Fruit fly (Drosophila melanogaster) whole organism, prepupa: Measurements from ENCODE around the gene CG1299.

Source experiments
- Blimp-1 ChIP-seq: fragments of 200-800 bp; sonication (Bioruptor generic); optimal IDR thresholded peaks from 3 replicates; lab custom pipeline; 2017; ENCODE audit warnings: missing biosample characterization, missing genetic modification characterization, mild to moderate bottlenecking, moderate library complexity, missing genetic modification reagents
- CG10631 ChIP-seq: fragments of 200-800 bp; sonication (Bioruptor generic); optimal IDR thresholded peaks from 2 replicates; lab custom pipeline; 2016; ENCODE audit warnings: missing biosample characterization, missing genetic modification characterization
- CG11294 ChIP-seq: fragments of 200-800 bp; sonication (Bioruptor generic); IDR thresholded peaks from 2 replicates; pipeline ENCODE4 v1.3.6; 2022; ENCODE audit warnings: missing biosample characterization, missing genetic modification characterization
- CG11762 ChIP-seq: fragments of 200-800 bp; sonication (Bioruptor generic); optimal IDR thresholded peaks from 3 replicates; lab custom pipeline; 2016; ENCODE audit warnings: missing biosample characterization, missing genetic modification characterization; ENCODE audit not compliant: insufficient read depth
- CG1621 ChIP-seq: fragments of 200-800 bp; sonication (Bioruptor generic); optimal IDR thresholded peaks from 3 replicates; lab custom pipeline; 2018; ENCODE audit warnings: missing biosample characterization, mild to moderate bottlenecking, missing genetic modification characterization
- CG16779 ChIP-seq: fragments of 200-800 bp; sonication (Bioruptor generic); optimal IDR thresholded peaks from 3 replicates; lab custom pipeline; 2017; ENCODE audit warnings: missing biosample characterization, mild to moderate bottlenecking, missing genetic modification characterization
- CG3032 ChIP-seq: fragments of 200-800 bp; optimal IDR thresholded peaks from 2 replicates; lab custom pipeline; 2019; ENCODE audit warnings: missing biosample characterization, mild to moderate bottlenecking, missing genetic modification characterization, moderate library complexity
- CG31627 ChIP-seq: fragments of 200-800 bp; sonication (Bioruptor generic); optimal IDR thresholded peaks from 3 replicates; lab custom pipeline; 2016; ENCODE audit warnings: missing biosample characterization, missing genetic modification characterization
- CG32006 ChIP-seq: fragments of 200-800 bp; sonication (Bioruptor generic); optimal IDR thresholded peaks from 3 replicates; lab custom pipeline; 2017; ENCODE audit warnings: missing biosample characterization, mild to moderate bottlenecking, missing genetic modification characterization
- CG34406 ChIP-seq: fragments of 200-800 bp; sonication (Bioruptor generic); optimal IDR thresholded peaks from 3 replicates; lab custom pipeline; 2016; ENCODE audit warnings: missing biosample characterization, missing genetic modification characterization
- CG3919 ChIP-seq: fragments of 200-800 bp; sonication (Bioruptor generic); optimal IDR thresholded peaks from 3 replicates; lab custom pipeline; 2016; ENCODE audit warnings: missing biosample characterization, missing genetic modification characterization
- CG4318 ChIP-seq: fragments of 200-800 bp; sonication (Bioruptor generic); optimal IDR thresholded peaks from 3 replicates; lab custom pipeline; 2017; ENCODE audit warnings: missing biosample characterization, mild to moderate bottlenecking, missing genetic modification characterization
- CG6163 ChIP-seq: fragments of 200-800 bp; sonication (Bioruptor generic); IDR thresholded peaks from 3 replicates; pipeline ENCODE4 v1.3.6; 2022; ENCODE audit warnings: missing biosample characterization, missing genetic modification characterization
- CG6276 ChIP-seq: fragments of 200-800 bp; sonication (Bioruptor generic); optimal IDR thresholded peaks from 2 replicates; lab custom pipeline; 2017; ENCODE audit warnings: missing biosample characterization, mild to moderate bottlenecking, missing genetic modification characterization
- CG6792 ChIP-seq: fragments of 200-800 bp; sonication (Bioruptor generic); optimal IDR thresholded peaks from 3 replicates; lab custom pipeline; 2016; ENCODE audit warnings: missing biosample characterization, missing genetic modification characterization
- CG6808 ChIP-seq: fragments of 200-800 bp; sonication (Bioruptor generic); optimal IDR thresholded peaks from 3 replicates; lab custom pipeline; 2017; ENCODE audit warnings: missing biosample characterization, missing genetic modification characterization, mild to moderate bottlenecking, moderate library complexity, missing genetic modification reagents
- CG6854 ChIP-seq: fragments of 200-800 bp; sonication (Bioruptor generic); optimal IDR thresholded peaks from 2 replicates; lab custom pipeline; 2017; ENCODE audit warnings: missing biosample characterization, mild to moderate bottlenecking, missing genetic modification characterization
- CG7368 ChIP-seq: fragments of 200-800 bp; sonication (Bioruptor generic); optimal IDR thresholded peaks from 3 replicates; lab custom pipeline; 2016; ENCODE audit warnings: missing biosample characterization, missing genetic modification characterization
- CG8119 ChIP-seq: fragments of 200-800 bp; sonication (Bioruptor generic); IDR thresholded peaks from 3 replicates; pipeline ENCODE4 v1.3.6; 2022; ENCODE audit warnings: missing biosample characterization, missing genetic modification characterization
- CG8319 ChIP-seq: fragments of 200-800 bp; sonication (Bioruptor generic); optimal IDR thresholded peaks from 3 replicates; lab custom pipeline; 2016; ENCODE audit warnings: missing biosample characterization, missing genetic modification characterization
- CG9139 ChIP-seq: fragments of 200-800 bp; sonication (Bioruptor generic); optimal IDR thresholded peaks from 3 replicates; lab custom pipeline; 2017; ENCODE audit warnings: missing biosample characterization, mild to moderate bottlenecking, missing genetic modification characterization
- Eip75B ChIP-seq: fragments of 200-800 bp; sonication (Bioruptor generic); optimal IDR thresholded peaks from 3 replicates; lab custom pipeline; 2016; ENCODE audit warnings: missing biosample characterization, missing genetic modification characterization
- Eip78C ChIP-seq: fragments of 200-800 bp; sonication (Bioruptor generic); peaks from one replicate; lab custom pipeline; 2016; ENCODE audit warnings: missing biosample characterization, missing genetic modification characterization
- Eip93F ChIP-seq: fragments of 200-800 bp; sonication (Bioruptor generic); optimal IDR thresholded peaks from 2 replicates; lab custom pipeline; 2016; ENCODE audit warnings: missing biosample characterization, mild to moderate bottlenecking, missing genetic modification characterization
- Ets21C ChIP-seq: fragments of 200-800 bp; sonication (Bioruptor generic); optimal IDR thresholded peaks from 3 replicates; lab custom pipeline; 2016; ENCODE audit warnings: missing biosample characterization, missing genetic modification characterization
- Ets96B ChIP-seq: fragments of 200-800 bp; optimal IDR thresholded peaks from 2 replicates; lab custom pipeline; 2019; ENCODE audit warnings: missing biosample characterization, mild to moderate bottlenecking, missing genetic modification characterization, moderate library complexity
- Gug ChIP-seq: fragments of 200-800 bp; sonication (Bioruptor generic); IDR thresholded peaks from 2 replicates; pipeline ENCODE4 v1.3.6; 2022; ENCODE audit warnings: missing biosample characterization, missing genetic modification characterization
- Hr38 ChIP-seq: sonication (Bioruptor generic); optimal IDR thresholded peaks from 2 replicates; lab custom pipeline; 2016; ENCODE audit warnings: missing biosample characterization, missing genetic modification characterization
- Hr39 ChIP-seq: fragments of 200-800 bp; sonication (Bioruptor generic); optimal IDR thresholded peaks from 2 replicates; lab custom pipeline; 2016; ENCODE audit warnings: missing biosample characterization, missing genetic modification characterization
- Lpt ChIP-seq: fragments of 200-800 bp; sonication (Bioruptor generic); optimal IDR thresholded peaks from 3 replicates; lab custom pipeline; 2016; ENCODE audit warnings: missing biosample characterization, missing genetic modification characterization
- OdsH ChIP-seq: fragments of 200-800 bp; sonication (Bioruptor generic); optimal IDR thresholded peaks from 3 replicates; lab custom pipeline; 2016; ENCODE audit warnings: missing biosample characterization, missing genetic modification characterization
- Smox ChIP-seq: fragments of 200-800 bp; sonication (Bioruptor generic); optimal IDR thresholded peaks from 3 replicates; lab custom pipeline; 2016; ENCODE audit warnings: missing biosample characterization, missing genetic modification characterization
- Sox102F ChIP-seq: fragments of 200-800 bp; sonication (Bioruptor generic); optimal IDR thresholded peaks from 2 replicates; lab custom pipeline; 2016; ENCODE audit warnings: missing biosample characterization, mild to moderate bottlenecking, missing genetic modification characterization
- achi ChIP-seq: fragments of 200-800 bp; sonication (Bioruptor generic); optimal IDR thresholded peaks from 3 replicates; lab custom pipeline; 2016; ENCODE audit warnings: missing biosample characterization, missing genetic modification characterization
- acj6 ChIP-seq: fragments of 200-800 bp; sonication (Bioruptor generic); optimal IDR thresholded peaks from 3 replicates; lab custom pipeline; 2016; ENCODE audit warnings: missing biosample characterization, missing genetic modification characterization
- cyc ChIP-seq: fragments of 200-800 bp; sonication (Bioruptor generic); optimal IDR thresholded peaks from 3 replicates; lab custom pipeline; 2016; ENCODE audit warnings: missing biosample characterization, missing genetic modification characterization
- dac ChIP-seq: fragments of 200-800 bp; sonication (Bioruptor generic); optimal IDR thresholded peaks from 2 replicates; lab custom pipeline; 2017; ENCODE audit warnings: missing biosample characterization, mild to moderate bottlenecking, missing genetic modification characterization
- dsx ChIP-seq: fragments of 200-800 bp; optimal IDR thresholded peaks from 3 replicates; lab custom pipeline; 2019; ENCODE audit warnings: missing biosample characterization, mild to moderate bottlenecking, missing genetic modification characterization, moderate library complexity; ENCODE audit not compliant: poor library complexity, severe bottlenecking
- esn ChIP-seq: fragments of 200-800 bp; sonication (Bioruptor generic); optimal IDR thresholded peaks from 2 replicates; lab custom pipeline; 2016; ENCODE audit warnings: missing biosample characterization, mild to moderate bottlenecking, missing genetic modification characterization, moderate library complexity
- fd59A ChIP-seq: fragments of 200-800 bp; sonication (Bioruptor generic); optimal IDR thresholded peaks from 2 replicates; lab custom pipeline; 2017; ENCODE audit warnings: missing biosample characterization, mild to moderate bottlenecking, missing genetic modification characterization, missing genetic modification reagents
- fd85E ChIP-seq: fragments of 200-800 bp; sonication (Bioruptor generic); optimal IDR thresholded peaks from 3 replicates; lab custom pipeline; 2016; ENCODE audit warnings: missing biosample characterization, missing genetic modification characterization
- fkh ChIP-seq: fragments of 200-800 bp; sonication (Bioruptor generic); optimal IDR thresholded peaks from 3 replicates; lab custom pipeline; 2017; ENCODE audit warnings: missing biosample characterization, mild to moderate bottlenecking, missing genetic modification characterization, moderate library complexity
- net ChIP-seq: fragments of 200-800 bp; sonication (Bioruptor generic); optimal IDR thresholded peaks from 3 replicates; lab custom pipeline; 2016; ENCODE audit warnings: missing biosample characterization, missing genetic modification characterization
- pdm3 ChIP-seq: fragments of 200-800 bp; sonication (Bioruptor generic); optimal IDR thresholded peaks from 3 replicates; lab custom pipeline; 2016; ENCODE audit warnings: missing biosample characterization, missing genetic modification characterization
- salr ChIP-seq, 2 experiments: fragments of 200-800 bp; sonication (Bioruptor generic); optimal IDR thresholded peaks; 3 replicates each; lab custom pipeline; 2016 to 2018; ENCODE audit warnings: missing biosample characterization in 2 of 2, missing genetic modification characterization in 2 of 2, mild to moderate bottlenecking in 1 of 2
- spab ChIP-seq: fragments of 200-800 bp; sonication (Bioruptor generic); optimal IDR thresholded peaks from 2 replicates; lab custom pipeline; 2017; ENCODE audit warnings: missing biosample characterization, mild to moderate bottlenecking, missing genetic modification characterization, missing genetic modification reagents
- ss ChIP-seq, 2 experiments: fragments of 200-800 bp; sonication (Bioruptor generic); optimal IDR thresholded peaks; 2 replicates in 1 of 2; 3 replicates in 1 of 2; lab custom pipeline; 2017 to 2018; ENCODE audit warnings: mild to moderate bottlenecking in 2 of 2, missing biosample characterization in 2 of 2, missing genetic modification characterization in 2 of 2, moderate library complexity in 1 of 2
- svp ChIP-seq: fragments of 200-800 bp; sonication (Bioruptor generic); peaks from one replicate; lab custom pipeline; 2016; ENCODE audit warnings: missing biosample characterization, missing genetic modification characterization
- topi ChIP-seq: fragments of 200-800 bp; sonication (Bioruptor generic); optimal IDR thresholded peaks from 3 replicates; lab custom pipeline; 2016; ENCODE audit warnings: missing biosample characterization, missing genetic modification characterization

Gene CG1299

DNA sequence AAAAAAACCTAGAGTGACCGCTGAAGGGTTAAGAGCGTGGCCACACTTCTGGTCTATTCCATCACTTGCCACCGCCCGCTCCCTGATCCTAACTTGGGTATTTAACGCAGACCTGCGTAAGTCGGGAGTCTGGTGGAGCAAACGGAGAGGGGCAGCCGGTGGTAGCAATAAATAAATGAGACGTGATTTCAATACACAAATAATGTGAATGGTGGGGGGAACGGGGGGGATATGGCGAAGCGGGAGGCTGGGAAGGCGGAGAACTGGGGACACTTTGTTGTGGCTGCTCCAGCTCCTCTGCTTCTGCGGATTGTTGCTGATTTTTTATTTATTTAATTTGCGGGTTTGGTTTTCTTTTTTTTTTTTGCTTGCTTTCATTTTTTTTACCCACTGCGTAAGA, 9.4 kb downstream of the CG1299 start:
- TF ChIP-seq dsx (GFP tag; lab: Kevin White, UChicago), result peak; percentile 52
- no peak for TF ChIP-seq CG34406 (GFP tag; lab: Kevin White, UChicago)

DNA sequence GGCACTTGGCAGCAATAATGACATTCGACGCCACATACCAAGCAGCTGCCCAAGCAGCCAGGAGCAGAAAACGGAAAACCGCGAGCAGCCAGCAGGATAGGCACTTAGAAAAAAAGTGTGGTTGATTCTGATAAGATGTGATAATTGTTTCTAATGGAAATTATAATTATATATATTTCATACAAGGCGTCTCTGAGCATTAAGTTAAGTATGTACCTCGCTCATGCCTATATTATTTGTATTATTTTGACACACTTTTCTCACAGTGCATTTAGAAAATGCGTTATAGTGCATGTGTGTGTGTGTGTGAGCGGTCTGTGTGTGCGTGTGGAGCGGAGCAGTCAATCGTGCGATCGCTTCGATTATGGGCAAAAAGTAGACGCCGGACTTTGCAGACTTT, 9.9 kb downstream of the CG1299 start:
- TF ChIP-seq CG32006 (GFP tag; lab: Kevin White, UChicago), result peak; percentile 60
- peak; percentile 61 for TF ChIP-seq Eip75B (GFP tag; lab: Kevin White, UChicago)
- TF ChIP-seq CG3032, result peak; percentile 75
- TF ChIP-seq CG10631 (GFP tag; lab: Kevin White, UChicago), result peak; percentile 67
- TF ChIP-seq CG3919 (GFP tag; lab: Kevin White, UChicago), result peak; percentile 73
- peak; percentile 78 for TF ChIP-seq Ets96B (tag; lab: Kevin White, UChicago)
- TF ChIP-seq fd59A (GFP tag; lab: Kevin White, UChicago), result peak; percentile 62
- peak; percentile 67 for TF ChIP-seq CG34406 (GFP tag; lab: Kevin White, UChicago)
- peak; percentile 79 for TF ChIP-seq CG6808 (GFP tag; lab: Kevin White, UChicago)
- no peak for TF ChIP-seq CG6276 (GFP tag; lab: Kevin White, UChicago)
- peak; percentile 19 for TF ChIP-seq CG8319
- 0 out of 2 replicates have a peak, but pooled peaks have one; percentile 35 for TF ChIP-seq Gug (GFP tag; lab: Robert Waterston, UW)
- TF ChIP-seq CG11762 (GFP tag; lab: Kevin White, UChicago), result peak; percentile 44
- TF ChIP-seq achi (GFP tag; lab: Kevin White, UChicago), result peak; percentile 67
- TF ChIP-seq CG11294 (GFP tag; lab: Robert Waterston, UW), result no peak
- peak; percentile 66 for TF ChIP-seq esn (GFP tag; lab: Kevin White, UChicago)
- 0 out of 3 replicates have a peak, but pooled peaks have one; percentile 34 for TF ChIP-seq CG8119 (GFP tag; lab: Robert Waterston, UW)
- peak; percentile 70 for TF ChIP-seq topi
- TF ChIP-seq salr (GFP tag; optimal IDR thresholded peaks at IDR 0.05; lab: Kevin White, UChicago), result peak in 1 of 2 experiments; percentile 63
- TF ChIP-seq Blimp-1, result no peak
- no peak for TF ChIP-seq Hr38
- no peak for TF ChIP-seq Eip93F (GFP tag; lab: Kevin White, UChicago)
- peak; percentile 1 for TF ChIP-seq Ets21C (GFP tag; lab: Kevin White, UChicago)
- TF ChIP-seq Lpt (GFP tag; lab: Kevin White, UChicago), result peak; percentile 14
- peak; percentile 54 for TF ChIP-seq Hr39 (GFP tag; lab: Kevin White, UChicago)
- TF ChIP-seq ss (GFP tag; optimal IDR thresholded peaks at IDR 0.05; lab: Kevin White, UChicago), result peak; percentile 62 to 68
- peak; percentile 28 for TF ChIP-seq CG31627 (GFP tag; lab: Kevin White, UChicago)
- no peak for TF ChIP-seq fkh (GFP tag; lab: Kevin White, UChicago)
- peak; percentile 36 for TF ChIP-seq net (GFP tag; lab: Kevin White, UChicago)
- TF ChIP-seq OdsH, result peak; percentile 65
- peak; percentile 77 for TF ChIP-seq CG6163 (GFP tag; lab: Robert Waterston, UW)
- TF ChIP-seq pdm3 (GFP tag; lab: Kevin White, UChicago), result peak; percentile 46
- peak; percentile 48 for TF ChIP-seq CG6792 (GFP tag; lab: Kevin White, UChicago)
- TF ChIP-seq Eip78C (GFP tag; lab: Kevin White, UChicago), result peak; percentile 91
- peak; percentile 50 for TF ChIP-seq Sox102F (GFP tag; lab: Kevin White, UChicago)
- no peak for TF ChIP-seq dac
- peak; percentile 28 for TF ChIP-seq CG6854
- TF ChIP-seq CG1621 (tag; lab: Kevin White, UChicago), result peak; percentile 68
- peak; percentile 63 for TF ChIP-seq cyc (GFP tag; lab: Kevin White, UChicago)
- peak; percentile 41 for TF ChIP-seq CG4318 (GFP tag; lab: Kevin White, UChicago)
- peak; percentile 78 for TF ChIP-seq svp (GFP tag; lab: Kevin White, UChicago)
- peak; percentile 67 for TF ChIP-seq acj6 (GFP tag; lab: Kevin White, UChicago)
- peak; percentile 52 for TF ChIP-seq CG9139 (GFP tag; lab: Kevin White, UChicago)
- TF ChIP-seq spab (GFP tag; lab: Kevin White, UChicago), result peak; percentile 72
- TF ChIP-seq CG16779 (tag; lab: Kevin White, UChicago), result peak; percentile 11
- peak; percentile 45 for TF ChIP-seq CG7368
- peak; percentile 48 for TF ChIP-seq Smox (GFP tag; lab: Kevin White, UChicago)
- peak; percentile 63 for TF ChIP-seq dsx (GFP tag; lab: Kevin White, UChicago)
- TF ChIP-seq fd85E (GFP tag; lab: Kevin White, UChicago), result peak; percentile 18
